Fruit fly (Drosophila melanogaster) whole organism, embryonic: ENCODE data around the gene mwh.

Source experiments
- Antp ChIP-seq: fragments of 200-800 bp; sonication (Bioruptor generic); optimal IDR thresholded peaks from 3 replicates; lab custom pipeline; 2016; ENCODE audit warnings: missing biosample characterization, missing genetic modification characterization
- Asciz ChIP-seq: fragments of 200-800 bp; sonication (Bioruptor generic); optimal IDR thresholded peaks from 2 replicates; lab custom pipeline; 2017; ENCODE audit warnings: missing biosample characterization, mild to moderate bottlenecking, missing genetic modification characterization, missing genetic modification reagents
- B-H2 ChIP-seq: fragments of 200-800 bp; sonication (Bioruptor generic); optimal IDR thresholded peaks from 2 replicates; lab custom pipeline; 2018; ENCODE audit warnings: missing biosample characterization, mild to moderate bottlenecking, missing genetic modification characterization
- BEAF-32 ChIP-seq: fragments of 200-800 bp; sonication (Bioruptor generic); optimal IDR thresholded peaks from 3 replicates; lab custom pipeline; 2017; ENCODE audit warnings: missing biosample characterization, missing genetic modification characterization, mild to moderate bottlenecking, moderate library complexity, missing genetic modification reagents
- BtbVII ChIP-seq: fragments of 200-800 bp; sonication (Bioruptor generic); optimal IDR thresholded peaks from 3 replicates; lab custom pipeline; 2017; ENCODE audit warnings: missing biosample characterization, mild to moderate bottlenecking, missing genetic modification characterization
- CG10147 ChIP-seq: fragments of 200-800 bp; sonication (Bioruptor generic); optimal IDR thresholded peaks from 2 replicates; lab custom pipeline; 2019; ENCODE audit warnings: missing biosample characterization, mild to moderate bottlenecking, missing genetic modification characterization, moderate library complexity
- CG10462 ChIP-seq: fragments of 200-800 bp; sonication (Bioruptor generic); optimal IDR thresholded peaks from 2 replicates; lab custom pipeline; 2016; ENCODE audit warnings: missing biosample characterization, missing genetic modification characterization
- CG11085 ChIP-seq: fragments of 200-800 bp; sonication (Bioruptor generic); IDR thresholded peaks from 2 replicates; pipeline ENCODE4 v1.3.6; 2022; ENCODE audit warnings: missing biosample characterization, missing genetic modification characterization
- CG1233 ChIP-seq: fragments of 200-800 bp; sonication (Bioruptor generic); optimal IDR thresholded peaks from 4 replicates; lab custom pipeline; 2018; ENCODE audit warnings: missing biosample characterization, mild to moderate bottlenecking, missing genetic modification characterization
- CG12942 ChIP-seq: fragments of 200-800 bp; sonication (Bioruptor generic); optimal IDR thresholded peaks from 3 replicates; lab custom pipeline; 2016; ENCODE audit warnings: missing biosample characterization, missing genetic modification characterization
- CG15696 ChIP-seq: fragments of 200-800 bp; sonication (Bioruptor generic); optimal IDR thresholded peaks from 2 replicates; lab custom pipeline; 2019; ENCODE audit warnings: missing biosample characterization, mild to moderate bottlenecking, missing genetic modification characterization, moderate library complexity
- CG18262 ChIP-seq: fragments of 200-800 bp; optimal IDR thresholded peaks from 3 replicates; lab custom pipeline; 2019; ENCODE audit warnings: missing biosample characterization, mild to moderate bottlenecking, missing genetic modification characterization, moderate library complexity
- CG18599 ChIP-seq: fragments of 200-800 bp; sonication (Bioruptor generic); optimal IDR thresholded peaks from 3 replicates; lab custom pipeline; 2017; ENCODE audit warnings: missing biosample characterization, missing genetic modification characterization, mild to moderate bottlenecking, moderate library complexity, missing genetic modification reagents
- CG2202 ChIP-seq: fragments of 200-800 bp; sonication (Bioruptor generic); optimal IDR thresholded peaks from 2 replicates; lab custom pipeline; 2018; ENCODE audit warnings: missing biosample characterization, mild to moderate bottlenecking, missing genetic modification characterization
- CG42726 ChIP-seq: fragments of 200-800 bp; sonication (Bioruptor generic); IDR thresholded peaks from 2 replicates; pipeline ENCODE4 v1.3.6; 2022; ENCODE audit warnings: missing biosample characterization, missing genetic modification characterization; ENCODE audit not compliant: partially characterized antibody
- CG6654 ChIP-seq: fragments of 200-800 bp; sonication (Bioruptor generic); optimal IDR thresholded peaks from 2 replicates; lab custom pipeline; 2017; ENCODE audit warnings: missing biosample characterization, mild to moderate bottlenecking, missing genetic modification characterization
- CG7786 ChIP-seq: fragments of 200-800 bp; sonication (Bioruptor generic); optimal IDR thresholded peaks from 2 replicates; lab custom pipeline; 2016; ENCODE audit warnings: missing biosample characterization, missing genetic modification characterization
- CG8944 ChIP-seq: fragments of 200-800 bp; sonication (Bioruptor generic); optimal IDR thresholded peaks from 3 replicates; lab custom pipeline; 2016; ENCODE audit warnings: missing biosample characterization, missing genetic modification characterization
- CG9797 ChIP-seq: fragments of 200-800 bp; sonication (Bioruptor generic); optimal IDR thresholded peaks from 3 replicates; lab custom pipeline; 2018; ENCODE audit warnings: missing biosample characterization, mild to moderate bottlenecking, missing genetic modification characterization
- Dad ChIP-seq: fragments of 200-800 bp; sonication (Bioruptor generic); optimal IDR thresholded peaks from 3 replicates; lab custom pipeline; 2016; ENCODE audit warnings: missing biosample characterization, missing genetic modification characterization
- H15 ChIP-seq: fragments of 200-800 bp; sonication (Bioruptor generic); IDR thresholded peaks from 3 replicates; pipeline ENCODE4 v1.3.6; 2022; ENCODE audit warnings: missing biosample characterization, missing genetic modification characterization
- H2.0 ChIP-seq: fragments of 200-800 bp; sonication (Bioruptor generic); IDR thresholded peaks from 2 replicates; pipeline ENCODE4 v1.3.6; 2022; ENCODE audit warnings: missing biosample characterization, missing genetic modification characterization
- HLH54F ChIP-seq: fragments of 200-800 bp; sonication (Bioruptor generic); optimal IDR thresholded peaks from 3 replicates; lab custom pipeline; 2016; ENCODE audit warnings: missing biosample characterization, missing genetic modification characterization
- Hey ChIP-seq: fragments of 200-800 bp; sonication (Bioruptor generic); optimal IDR thresholded peaks from 3 replicates; lab custom pipeline; 2018; ENCODE audit warnings: missing biosample characterization, mild to moderate bottlenecking, missing genetic modification characterization
- Lim3 ChIP-seq: fragments of 200-800 bp; sonication (Bioruptor generic); IDR thresholded peaks from 2 replicates; pipeline ENCODE4 v1.3.6; 2022; ENCODE audit warnings: missing biosample characterization, missing genetic modification characterization
- Max ChIP-seq: fragments of 200-800 bp; sonication (Bioruptor generic); optimal IDR thresholded peaks from 2 replicates; lab custom pipeline; 2016; ENCODE audit warnings: missing biosample characterization, mild to moderate bottlenecking, missing genetic modification characterization
- NC2α ChIP-seq: fragments of 200-800 bp; sonication (Bioruptor generic); optimal IDR thresholded peaks from 2 replicates; lab custom pipeline; 2016; ENCODE audit warnings: missing biosample characterization, missing genetic modification characterization
- Ptx1 ChIP-seq: fragments of 200-800 bp; sonication (Bioruptor generic); IDR thresholded peaks from 2 replicates; pipeline ENCODE4 v1.3.6; 2022; ENCODE audit warnings: missing biosample characterization, missing genetic modification characterization
- Sry-δ ChIP-seq: fragments of 200-800 bp; sonication (Bioruptor generic); optimal IDR thresholded peaks from 2 replicates; lab custom pipeline; 2016; ENCODE audit warnings: missing biosample characterization, missing genetic modification characterization
- TFAM ChIP-seq: fragments of 200-800 bp; sonication (Bioruptor generic); optimal IDR thresholded peaks from 2 replicates; lab custom pipeline; 2017; ENCODE audit warnings: missing biosample characterization, missing genetic modification characterization, inconsistent platforms
- ap ChIP-seq: fragments of 200-800 bp; sonication (Bioruptor generic); IDR thresholded peaks from 2 replicates; pipeline ENCODE4 v1.3.6; 2022; ENCODE audit warnings: missing biosample characterization, missing genetic modification characterization
- cas ChIP-seq: fragments of 200-800 bp; sonication (Bioruptor generic); IDR thresholded peaks from 2 replicates; pipeline ENCODE4 v1.3.6; 2022; ENCODE audit warnings: missing biosample characterization, missing genetic modification characterization
- ci ChIP-seq: fragments of 200-800 bp; sonication (Bioruptor generic); IDR thresholded peaks from 3 replicates; pipeline ENCODE4 v1.3.6; 2022; ENCODE audit warnings: missing biosample characterization, missing genetic modification characterization
- crc ChIP-seq: fragments of 200-800 bp; sonication (Bioruptor generic); optimal IDR thresholded peaks from 2 replicates; lab custom pipeline; 2016; ENCODE audit warnings: missing biosample characterization, missing genetic modification characterization
- dmrt11E ChIP-seq: fragments of 200-800 bp; sonication (Bioruptor generic); optimal IDR thresholded peaks from 3 replicates; lab custom pipeline; 2018; ENCODE audit warnings: missing biosample characterization, mild to moderate bottlenecking, missing genetic modification characterization, moderate library complexity
- exex ChIP-seq: fragments of 200-800 bp; sonication (Bioruptor generic); optimal IDR thresholded peaks from 4 replicates; lab custom pipeline; 2018; ENCODE audit warnings: missing biosample characterization, mild to moderate bottlenecking, missing genetic modification characterization, moderate library complexity
- gcm ChIP-seq: fragments of 200-800 bp; sonication (Bioruptor generic); optimal IDR thresholded peaks from 2 replicates; lab custom pipeline; 2019; ENCODE audit warnings: missing biosample characterization, mild to moderate bottlenecking, missing genetic modification characterization, moderate library complexity
- grau ChIP-seq: fragments of 200-800 bp; optimal IDR thresholded peaks from 3 replicates; lab custom pipeline; 2019; ENCODE audit warnings: missing biosample characterization, mild to moderate bottlenecking, missing genetic modification characterization, moderate library complexity
- grn ChIP-seq: fragments of 200-800 bp; sonication (Bioruptor generic); optimal IDR thresholded peaks from 3 replicates; lab custom pipeline; 2017; ENCODE audit warnings: missing biosample characterization, missing genetic modification characterization
- jing ChIP-seq: fragments of 200-800 bp; sonication (Bioruptor generic); optimal IDR thresholded peaks from 2 replicates; lab custom pipeline; 2018; ENCODE audit warnings: missing biosample characterization, mild to moderate bottlenecking, missing genetic modification characterization
- onecut ChIP-seq: fragments of 200-800 bp; sonication (Bioruptor generic); IDR thresholded peaks from 2 replicates; pipeline ENCODE4 v1.3.6; 2022; ENCODE audit warnings: missing biosample characterization, missing genetic modification characterization
- pfk ChIP-seq: fragments of 200-800 bp; sonication (Bioruptor generic); optimal IDR thresholded peaks from 2 replicates; lab custom pipeline; 2018; ENCODE audit warnings: missing biosample characterization, mild to moderate bottlenecking, missing genetic modification characterization, moderate library complexity
- phol ChIP-seq: fragments of 200-800 bp; sonication (Bioruptor generic); optimal IDR thresholded peaks from 3 replicates; lab custom pipeline; 2018; ENCODE audit warnings: missing biosample characterization, mild to moderate bottlenecking, missing genetic modification characterization, moderate library complexity
- pnt ChIP-seq: fragments of 200-800 bp; sonication (Bioruptor generic); optimal IDR thresholded peaks from 3 replicates; lab custom pipeline; 2016; ENCODE audit warnings: missing biosample characterization, missing genetic modification characterization
- pum ChIP-seq: fragments of 200-800 bp; sonication (Bioruptor generic); optimal IDR thresholded peaks from 2 replicates; lab custom pipeline; 2016; ENCODE audit warnings: missing biosample characterization, missing genetic modification characterization
- sc ChIP-seq, 3 experiments: fragments of >200 bp in 2 of 3; fragments of 200-800 bp in 1 of 3; sonication (Bioruptor generic) in 1 of 3; optimal IDR thresholded peaks; 2 replicates in 2 of 3; 3 replicates in 1 of 3; lab custom pipeline; 2017; ENCODE audit warnings: mild to moderate bottlenecking in 1 of 3, missing biosample characterization in 1 of 3, missing genetic modification characterization in 1 of 3, missing genetic modification reagents in 1 of 3
- schlank ChIP-seq: fragments of 200-800 bp; sonication (Bioruptor generic); optimal IDR thresholded peaks from 2 replicates; lab custom pipeline; 2018; ENCODE audit warnings: missing biosample characterization, mild to moderate bottlenecking, missing genetic modification characterization
- so ChIP-seq: fragments of 200-800 bp; sonication (Bioruptor generic); IDR thresholded peaks from 3 replicates; pipeline ENCODE4 v1.3.6; 2022; ENCODE audit warnings: missing biosample characterization, missing genetic modification characterization
- sug ChIP-seq: fragments of 200-800 bp; optimal IDR thresholded peaks from 2 replicates; lab custom pipeline; 2019; ENCODE audit warnings: missing biosample characterization, mild to moderate bottlenecking, missing genetic modification characterization, moderate library complexity
- trh ChIP-seq: fragments of 200-800 bp; sonication (Bioruptor generic); optimal IDR thresholded peaks from 2 replicates; lab custom pipeline; 2016; ENCODE audit warnings: missing biosample characterization, missing genetic modification characterization
- twi ChIP-seq: fragments of 200-800 bp; optimal IDR thresholded peaks from 2 replicates; lab custom pipeline; 2019; ENCODE audit warnings: missing biosample characterization, mild to moderate bottlenecking, missing genetic modification characterization, moderate library complexity

The mwh gene

dm6 chr3L:1212571-1212970 is 12.0 kb downstream of the mwh start, which contains the start of gene LysE:
Gene LysE, plus strand, starts transcription at chr3L:1212827.
- TF ChIP-seq Hey (peak; percentile 45), exex (peak; percentile 62), Lim3 (no peak), pfk (no peak), trh (GFP tag; lab: Kevin White, UChicago) (no peak), Max (GFP tag; lab: Kevin White, UChicago) (no peak), BEAF-32 (GFP tag; lab: Kevin White, UChicago) (no peak), grn (GFP tag; lab: Kevin White, UChicago) (peak; percentile 42), twi (tag; lab: Kevin White, UChicago) (no peak), H2.0 (no peak), CG8944 (GFP tag; lab: Kevin White, UChicago) (no peak), pum (GFP tag; lab: Kevin White, UChicago) (no peak), CG18599 (GFP tag; lab: Kevin White, UChicago) (peak; percentile 21), HLH54F (no peak), phol (tag; lab: Kevin White, UChicago) (no peak), TFAM (no peak), schlank (tag; lab: Kevin White, UChicago) (no peak), Ptx1 (GFP tag; lab: Robert Waterston, UW) (no peak), sug (peak; percentile 8)
- TF ChIP-seq, all 482 proteins: peak for 5

- TF ChIP-seq CG18262 (tag; lab: Kevin White, UChicago) (peak; percentile 59), CG12942 (GFP tag; lab: Kevin White, UChicago) (no peak), CG2202 (tag; lab: Kevin White, UChicago) (no peak), cas (GFP tag; lab: Robert Waterston, UW) (no peak), gcm (GFP tag; lab: Kevin White, UChicago) (peak; percentile 10), so (no peak), grau (peak; percentile 44), ap (GFP tag; lab: Robert Waterston, UW) (0 out of 2 replicates have a peak, but pooled peaks have one; percentile 37), pnt (GFP tag; lab: Kevin White, UChicago) (peak; percentile 24), NC2α (GFP tag; lab: Kevin White, UChicago) (no peak), H15 (0 out of 3 replicates have a peak, but pooled peaks have one; percentile 37), grn (GFP tag; lab: Kevin White, UChicago) (no peak), Antp (GFP tag; lab: Kevin White, UChicago) (peak; percentile 20), Dad (GFP tag; lab: Kevin White, UChicago) (peak; percentile 3), sc (optimal IDR thresholded peaks at IDR 0.05; lab: Kevin White, UChicago) (no peak), sc (GFP tag; optimal IDR thresholded peaks at IDR 0.05; lab: Kevin White, UChicago) (no peak), BtbVII (no peak), CG15696 (peak; percentile 48), CG7786 (GFP tag; lab: Kevin White, UChicago) (no peak), CG9797 (GFP tag; lab: Kevin White, UChicago) (no peak), jing (GFP tag; lab: Kevin White, UChicago) (peak; percentile 28), B-H2 (GFP tag; lab: Kevin White, UChicago) (no peak), CG6654 (GFP tag; lab: Kevin White, UChicago) (peak; percentile 20), CG42726 (GFP tag; lab: Robert Waterston, UW) (no peak), CG1233 (GFP tag; lab: Kevin White, UChicago) (peak; percentile 6), CG10147 (GFP tag; lab: Kevin White, UChicago) (no peak), CG11085 (no peak), ci (GFP tag; lab: Robert Waterston, UW) (peak; percentile 70), onecut (GFP tag; lab: Robert Waterston, UW) (peak; percentile 60), CG10462 (GFP tag; lab: Kevin White, UChicago) (no peak), Asciz (GFP tag; lab: Kevin White, UChicago) (peak; percentile 53), Sry-δ (GFP tag; lab: Kevin White, UChicago) (peak; percentile 0), dmrt11E (tag; lab: Kevin White, UChicago) (peak; percentile 36), crc (peak; percentile 8)
These were observed 15.9 kb downstream of the mwh start for dm6 chr3L:1216460-1216859.
